Fruit fly (Drosophila melanogaster): ENCODE data around the gene zuc.
A peak's percentile ranks its signal among the peaks of the same experiment; 100 is the strongest.

zuc gene

dm6 chr2L:12004211-12004979, 14.7 kb upstream of the zuc start:
- no peak for TF ChIP-seq CG12768 (GFP tag; optimal IDR thresholded peaks at IDR 0.05)
- TF ChIP-seq cnc (optimal IDR thresholded peaks at IDR 0.05), result peak in 1 of 2 experiments; percentile 15
- peak; percentile 15 for TF ChIP-seq CG7101 (tag; optimal IDR thresholded peaks at IDR 0.05)
- TF ChIP-seq CG1620 (GFP tag; optimal IDR thresholded peaks at IDR 0.05), result no peak
- TF ChIP-seq CG5204 (GFP tag; optimal IDR thresholded peaks at IDR 0.05), result peak; percentile 48
- TF ChIP-seq toe (GFP tag; optimal IDR thresholded peaks at IDR 0.05), result peak; percentile 37
- TF ChIP-seq CG33017 (tag; optimal IDR thresholded peaks at IDR 0.05), result peak; percentile 58
- TF ChIP-seq cic (GFP tag; optimal IDR thresholded peaks at IDR 0.05), result no peak
- TF ChIP-seq kay (GFP tag; ENCODE audit: borderline replicate concordance), result peak; percentile 94
- no peak for TF ChIP-seq Mnt (GFP tag; optimal IDR thresholded peaks at IDR 0.05)
- TF ChIP-seq CG14711 (tag; optimal IDR thresholded peaks at IDR 0.05), result peak; percentile 19

- peak; percentile 17 for TF ChIP-seq Hr96 (GFP tag; optimal IDR thresholded peaks at IDR 0.05)
- TF ChIP-seq toe (GFP tag; optimal IDR thresholded peaks at IDR 0.05), result no peak
- TF ChIP-seq tj (GFP tag; optimal IDR thresholded peaks at IDR 0.05), result peak; percentile 16
- TF ChIP-seq CG12768 (GFP tag; optimal IDR thresholded peaks at IDR 0.05), result no peak
- TF ChIP-seq CG7101 (tag; optimal IDR thresholded peaks at IDR 0.05), result no peak
- TF ChIP-seq kay (GFP tag; ENCODE audit: borderline replicate concordance), result no peak
- no peak for TF ChIP-seq CG33017 (tag; optimal IDR thresholded peaks at IDR 0.05)
- TF ChIP-seq Crg-1 (GFP tag; optimal IDR thresholded peaks at IDR 0.05), result no peak
- TF ChIP-seq CG5204 (GFP tag; optimal IDR thresholded peaks at IDR 0.05), result no peak
- TF ChIP-seq bab1 (GFP tag; optimal IDR thresholded peaks at IDR 0.05), result peak; percentile 23
- no peak for TF ChIP-seq Mnt (GFP tag; optimal IDR thresholded peaks at IDR 0.05)
- no peak for TF ChIP-seq cic (GFP tag; optimal IDR thresholded peaks at IDR 0.05)
- no peak for TF ChIP-seq CG11617 (GFP tag; optimal IDR thresholded peaks at IDR 0.05)
- TF ChIP-seq CG14711 (tag; optimal IDR thresholded peaks at IDR 0.05), result no peak
- TF ChIP-seq cnc (optimal IDR thresholded peaks at IDR 0.05), result no peak
- TF ChIP-seq pad (GFP tag; optimal IDR thresholded peaks at IDR 0.05), result peak; percentile 99
- no peak for TF ChIP-seq CG1620 (GFP tag; optimal IDR thresholded peaks at IDR 0.05)
Measured at dm6 chr2L:12003792-12004210, 14.1 kb upstream of the zuc start.

dm6 chr2L:12002922-12003791, 13.5 kb upstream of the zuc start:
- TF ChIP-seq Clk (GFP tag; optimal IDR thresholded peaks at IDR 0.05), result peak; percentile 18
- TF ChIP-seq tj (GFP tag; optimal IDR thresholded peaks at IDR 0.05), result peak; percentile 76
- peak; percentile 17 for TF ChIP-seq toe (GFP tag; optimal IDR thresholded peaks at IDR 0.05)
- peak; percentile 48 for TF ChIP-seq bab1 (GFP tag; optimal IDR thresholded peaks at IDR 0.05)
- TF ChIP-seq CG12768 (GFP tag; optimal IDR thresholded peaks at IDR 0.05), result peak; percentile 96
- peak; percentile 72 for TF ChIP-seq Mnt (GFP tag; optimal IDR thresholded peaks at IDR 0.05)
- peak; percentile 47 for TF ChIP-seq CG11617 (GFP tag; optimal IDR thresholded peaks at IDR 0.05)
- TF ChIP-seq CG14711 (tag; optimal IDR thresholded peaks at IDR 0.05), result no peak
- TF ChIP-seq CG1620 (GFP tag; optimal IDR thresholded peaks at IDR 0.05), result no peak
- TF ChIP-seq ovo (GFP tag; optimal IDR thresholded peaks at IDR 0.05), result peak; percentile 62
- TF ChIP-seq cic (GFP tag; optimal IDR thresholded peaks at IDR 0.05), result peak; percentile 97
- TF ChIP-seq CG33017 (tag; optimal IDR thresholded peaks at IDR 0.05), result peak; percentile 29
- TF ChIP-seq CG7101 (tag; optimal IDR thresholded peaks at IDR 0.05), result peak; percentile 16
- no peak for TF ChIP-seq CG7045 (GFP tag; optimal IDR thresholded peaks at IDR 0.05)
- TF ChIP-seq pad (GFP tag; optimal IDR thresholded peaks at IDR 0.05), result no peak
- TF ChIP-seq kay (GFP tag; ENCODE audit: borderline replicate concordance), result no peak
- no peak for TF ChIP-seq cnc (optimal IDR thresholded peaks at IDR 0.05)
- TF ChIP-seq Crg-1 (GFP tag; optimal IDR thresholded peaks at IDR 0.05), result no peak
- TF ChIP-seq Hr96 (GFP tag; optimal IDR thresholded peaks at IDR 0.05), result peak; percentile 55
- peak; percentile 22 for TF ChIP-seq CG5204 (GFP tag; optimal IDR thresholded peaks at IDR 0.05)

dm6 chr2L:12002051-12002450, 12.4 kb upstream of the zuc start, which contains the start of gene Hacd1:
Hacd1 (minus strand) TSS chr2L:12002266.
- TF ChIP-seq CG33017 (tag; optimal IDR thresholded peaks at IDR 0.05), result peak; percentile 17
- peak; percentile 5 for TF ChIP-seq Mnt (GFP tag; optimal IDR thresholded peaks at IDR 0.05)
- TF ChIP-seq ovo (GFP tag; optimal IDR thresholded peaks at IDR 0.05), result no peak
- TF ChIP-seq pad (GFP tag; optimal IDR thresholded peaks at IDR 0.05), result no peak
- peak; percentile 38 for TF ChIP-seq bab1 (GFP tag; optimal IDR thresholded peaks at IDR 0.05)
- no peak for TF ChIP-seq CG14711 (tag; optimal IDR thresholded peaks at IDR 0.05)
- peak; percentile 69 for TF ChIP-seq cic (GFP tag; optimal IDR thresholded peaks at IDR 0.05)
- TF ChIP-seq Clk (GFP tag; optimal IDR thresholded peaks at IDR 0.05), result no peak
- TF ChIP-seq toe (GFP tag; optimal IDR thresholded peaks at IDR 0.05), result no peak
- peak; percentile 41 for TF ChIP-seq CG7045 (GFP tag; optimal IDR thresholded peaks at IDR 0.05)
- TF ChIP-seq CG11617 (GFP tag; optimal IDR thresholded peaks at IDR 0.05), result no peak
- no peak for TF ChIP-seq CG5204 (GFP tag; optimal IDR thresholded peaks at IDR 0.05)
- TF ChIP-seq kay (GFP tag; ENCODE audit: borderline replicate concordance), result no peak
- no peak for TF ChIP-seq Hr96 (GFP tag; optimal IDR thresholded peaks at IDR 0.05)
- TF ChIP-seq CG1620 (GFP tag; optimal IDR thresholded peaks at IDR 0.05), result no peak
- TF ChIP-seq cnc (optimal IDR thresholded peaks at IDR 0.05), result no peak
- TF ChIP-seq CG7101 (tag; optimal IDR thresholded peaks at IDR 0.05), result no peak
- no peak for TF ChIP-seq tj (GFP tag; optimal IDR thresholded peaks at IDR 0.05)
- no peak for TF ChIP-seq Crg-1 (GFP tag; optimal IDR thresholded peaks at IDR 0.05)
- peak; percentile 70 for TF ChIP-seq CG12768 (GFP tag; optimal IDR thresholded peaks at IDR 0.05)

- TF ChIP-seq tj (GFP tag; optimal IDR thresholded peaks at IDR 0.05), result peak; percentile 42
- peak; percentile 58 for TF ChIP-seq CG12768 (GFP tag; optimal IDR thresholded peaks at IDR 0.05)
- no peak for TF ChIP-seq Crg-1 (GFP tag; optimal IDR thresholded peaks at IDR 0.05)
Measured at dm6 chr2L:12001132-12001531, 11.4 kb upstream of the zuc start.
